Fruit fly (Drosophila melanogaster): ENCODE data around the gene ppk21.

The ppk21 gene

DNA sequence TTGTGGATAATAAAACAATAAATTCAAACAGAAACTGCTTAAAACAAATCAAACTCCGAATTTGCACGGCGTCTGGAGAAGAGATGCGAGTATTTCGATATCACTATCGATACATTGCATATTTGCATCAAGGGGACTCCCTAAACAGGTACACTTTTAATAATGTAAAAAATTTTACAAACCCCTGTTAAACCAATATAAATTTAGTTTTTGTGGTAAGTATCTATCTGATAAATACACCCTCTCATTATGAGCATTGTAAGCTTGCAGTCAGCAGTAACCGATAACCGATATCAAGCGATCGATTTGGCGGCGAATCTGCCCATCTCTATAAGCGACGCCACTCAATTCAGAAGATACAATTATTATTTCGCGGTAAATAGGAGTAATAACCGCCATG is 10.8 kb downstream of the ppk21 start, which contains the start of the genes Bub3 and Cap-D2 (continued):
- peak; percentile 76 for TF ChIP-seq Dref (GFP tag; IDR thresholded peaks at IDR 0.05)
- TF ChIP-seq prd (optimal IDR thresholded peaks at IDR 0.05), result no peak
- TF ChIP-seq prd (GFP tag; IDR thresholded peaks at IDR 0.05), result peak; percentile 77
- TF ChIP-seq unc-4 (GFP tag; IDR thresholded peaks at IDR 0.05; ENCODE audit: partially characterized antibody), result peak; percentile 84
- TF ChIP-seq Nf-YB (GFP tag; optimal IDR thresholded peaks at IDR 0.05), result peak; percentile 41
- peak; percentile 45 for TF ChIP-seq CG4404 (GFP tag; IDR thresholded peaks at IDR 0.05)
- TF ChIP-seq bab2 (GFP tag; optimal IDR thresholded peaks at IDR 0.05), result peak; percentile 73
- no peak for TF ChIP-seq ftz-f1 (GFP tag; optimal IDR thresholded peaks at IDR 0.05)
- peak; percentile 29 for TF ChIP-seq cwo (GFP tag; optimal IDR thresholded peaks at IDR 0.05)
- TF ChIP-seq zen (tag; optimal IDR thresholded peaks at IDR 0.05), result peak; percentile 78
- TF ChIP-seq CG18599 (GFP tag; optimal IDR thresholded peaks at IDR 0.05), result peak; percentile 60
- TF ChIP-seq crol (GFP tag; IDR thresholded peaks at IDR 0.05), result no peak
- TF ChIP-seq CG2889 (GFP tag; IDR thresholded peaks at IDR 0.05), result peak; percentile 60
- TF ChIP-seq aop (GFP tag; IDR thresholded peaks at IDR 0.05), result peak; percentile 58; the same call in 1 of the 2 replicates
- peak; percentile 69 for TF ChIP-seq Abd-B (GFP tag; optimal IDR thresholded peaks at IDR 0.05)
- no peak for TF ChIP-seq sens-2 (GFP tag; IDR thresholded peaks at IDR 0.05)
- TF ChIP-seq CG7357 (GFP tag; IDR thresholded peaks at IDR 0.05), result no peak
- TF ChIP-seq grau (tag; optimal IDR thresholded peaks at IDR 0.05), result peak; percentile 69
- peak; percentile 71 for TF ChIP-seq Sox102F (GFP tag; optimal IDR thresholded peaks at IDR 0.05)
- TF ChIP-seq emc (GFP tag; optimal IDR thresholded peaks at IDR 0.05), result no peak
- TF ChIP-seq Dip2 (GFP tag; IDR thresholded peaks at IDR 0.05), result no peak
- TF ChIP-seq Mad (GFP tag; optimal IDR thresholded peaks at IDR 0.05), result peak; percentile 61
- no peak for TF ChIP-seq Nf-YC (tag; optimal IDR thresholded peaks at IDR 0.05)
- peak; percentile 46 for TF ChIP-seq CG33557 (GFP tag; optimal IDR thresholded peaks at IDR 0.05)
- TF ChIP-seq eve (GFP tag; optimal IDR thresholded peaks at IDR 0.05), result no peak
- TF ChIP-seq CG11456 (GFP tag; IDR thresholded peaks at IDR 0.05), result 0 out of 3 replicates have a peak, but pooled peaks have one; percentile 13
- TF ChIP-seq sisA (GFP tag; IDR thresholded peaks at IDR 0.05), result peak; percentile 71
- no peak for TF ChIP-seq gsb (GFP tag; IDR thresholded peaks at IDR 0.05)
- TF ChIP-seq Chrac-16 (GFP tag; optimal IDR thresholded peaks at IDR 0.05), result peak; percentile 74
- peak; percentile 35 for TF ChIP-seq CG10462 (GFP tag; optimal IDR thresholded peaks at IDR 0.05)
- no peak for TF ChIP-seq tio (GFP tag; optimal IDR thresholded peaks at IDR 0.05)
- no peak for TF ChIP-seq lov (optimal IDR thresholded peaks at IDR 0.05)
- 0 out of 3 replicates have a peak, but pooled peaks have one; percentile 43 for TF ChIP-seq lov (GFP tag; IDR thresholded peaks at IDR 0.05)
- TF ChIP-seq pnt (GFP tag; optimal IDR thresholded peaks at IDR 0.05), result peak; percentile 67
- no peak for TF ChIP-seq Poxn (GFP tag; IDR thresholded peaks at IDR 0.05)
- peak; percentile 90 for TF ChIP-seq CG34224 (GFP tag; IDR thresholded peaks at IDR 0.05; ENCODE audit: partially characterized antibody)
- no peak for TF ChIP-seq CG15073 (GFP tag; optimal IDR thresholded peaks at IDR 0.05)
- TF ChIP-seq en (GFP tag; optimal IDR thresholded peaks at IDR 0.05), result peak; percentile 50
- TF ChIP-seq cad (GFP tag; optimal IDR thresholded peaks at IDR 0.05), result no peak
- no peak for TF ChIP-seq CG12769 (tag; optimal IDR thresholded peaks at IDR 0.05)
- peak; percentile 92 for TF ChIP-seq CG13287 (GFP tag; IDR thresholded peaks at IDR 0.05; ENCODE audit: partially characterized antibody)
- peak; percentile 8; the same call in 1 of the 2 replicates for TF ChIP-seq CG4730 (GFP tag; IDR thresholded peaks at IDR 0.05)
- peak; percentile 69; the same call in 1 of the 2 replicates for TF ChIP-seq ranshi (GFP tag; IDR thresholded peaks at IDR 0.05)
- peak; percentile 65 for TF ChIP-seq CG8924 (tag; optimal IDR thresholded peaks at IDR 0.05)
- peak; percentile 61 for TF ChIP-seq CG6689 (GFP tag; IDR thresholded peaks at IDR 0.05)
- TF ChIP-seq HLH54F (GFP tag; optimal IDR thresholded peaks at IDR 0.05), result peak; percentile 72
- TF ChIP-seq CG18619 (GFP tag; optimal IDR thresholded peaks at IDR 0.05), result peak; percentile 44
- no peak for TF ChIP-seq CG18764 (GFP tag; optimal IDR thresholded peaks at IDR 0.05)
- peak; percentile 77 for TF ChIP-seq pho (GFP tag; optimal IDR thresholded peaks at IDR 0.05)
- no peak for TF ChIP-seq CG6254 (GFP tag; optimal IDR thresholded peaks at IDR 0.05)
- peak; percentile 64 for TF ChIP-seq wor (GFP tag; IDR thresholded peaks at IDR 0.05)
- peak; percentile 80 for TF ChIP-seq CG4424 (GFP tag; optimal IDR thresholded peaks at IDR 0.05)

All from whole organism, embryonic.